Worm (Caenorhabditis elegans): Measurements from ENCODE around the gene sqst-4.

ce11 chrV:16497504-16497903 is 9.2 kb downstream of the sqst-4 start, which contains the start of gene srh-136:
- TF ChIP-seq dao-5 (tag; optimal IDR thresholded peaks at IDR 0.05) (no peak), him-1 (tag; optimal IDR thresholded peaks at IDR 0.05) (no peak)
